Worm (Caenorhabditis elegans) whole organism, mixed stage, embryonic: ENCODE results near the gene Y11D7A.10.

Experiments used
- ceh-39 ChIP-seq: fragments of 150-350 bp; optimal IDR thresholded peaks from 2 replicates; lab custom pipeline; 2014; ENCODE audit warnings: missing biosample characterization, missing genetic modification characterization
- ceh-43 ChIP-seq: fragments of 200-800 bp; sonication (Bioruptor generic); optimal IDR thresholded peaks from 2 replicates; lab custom pipeline; 2018; ENCODE audit warnings: mild to moderate bottlenecking, missing genetic modification characterization, moderate library complexity, missing compliant biosample characterization
- hlh-1 ChIP-seq: fragments of 150-350 bp; optimal IDR thresholded peaks from 2 replicates; lab custom pipeline; 2014; ENCODE audit warnings: missing biosample characterization, missing genetic modification reagents, missing genetic modification characterization
- lin-13 ChIP-seq: fragments of 150-350 bp; optimal IDR thresholded peaks from 2 replicates; lab custom pipeline; 2014; ENCODE audit warnings: missing biosample characterization, missing genetic modification characterization
- lsy-2 ChIP-seq: fragments of 150-350 bp; optimal IDR thresholded peaks from 2 replicates; lab custom pipeline; 2014; ENCODE audit warnings: missing biosample characterization, missing genetic modification characterization
- mab-5 ChIP-seq: fragments of 150-350 bp; optimal IDR thresholded peaks from 2 replicates; lab custom pipeline; 2014; ENCODE audit warnings: missing biosample characterization, missing genetic modification characterization
- mep-1 ChIP-seq: fragments of 150-350 bp; optimal IDR thresholded peaks from 2 replicates; lab custom pipeline; 2017; ENCODE audit warnings: missing biosample characterization, missing genetic modification reagents, missing genetic modification characterization, inconsistent platforms
- mls-2 ChIP-seq: sonication (generic microtip); optimal IDR thresholded peaks from 2 replicates; lab custom pipeline; 2016; ENCODE audit warnings: mild to moderate bottlenecking, missing genetic modification characterization, moderate library complexity, missing compliant biosample characterization
- nhr-12 ChIP-seq: fragments of 150-350 bp; optimal IDR thresholded peaks from 2 replicates; lab custom pipeline; 2014; ENCODE audit warnings: missing biosample characterization, missing genetic modification characterization
- nhr-76 ChIP-seq: sonication (generic microtip); optimal IDR thresholded peaks from 2 replicates; lab custom pipeline; 2017; ENCODE audit warnings: missing biosample characterization, missing genetic modification characterization
- pha-4 ChIP-seq: fragments of 150-350 bp; optimal IDR thresholded peaks from 2 replicates; lab custom pipeline; 2018; ENCODE audit warnings: missing biosample characterization, missing genetic modification reagents, missing genetic modification characterization
- snpc-4 ChIP-seq: fragments of 150-350 bp; optimal IDR thresholded peaks from 2 replicates; lab custom pipeline; 2014; ENCODE audit warnings: missing biosample characterization, missing genetic modification characterization
- unc-62 ChIP-seq: fragments of 150-350 bp; optimal IDR thresholded peaks from 2 replicates; lab custom pipeline; 2014; ENCODE audit warnings: missing biosample characterization, missing genetic modification reagents, missing genetic modification characterization
- ztf-11 ChIP-seq: fragments of 150-350 bp; optimal IDR thresholded peaks from 2 replicates; lab custom pipeline; 2014; ENCODE audit warnings: missing biosample characterization, missing genetic modification characterization

ce11 chrIV:9212121-9212520, 47.4 kb downstream of the Y11D7A.10 start, which contains the start of gene C46C2.6:
- TF ChIP-seq ztf-11 (tag; lab: Kevin White, UChicago) (no peak), lin-13 (tag; lab: Kevin White, UChicago) (no peak), nhr-12 (tag; lab: Kevin White, UChicago) (no peak), mep-1 (tag; lab: Kevin White, UChicago) (no peak), ceh-43 (GFP tag; lab: Kevin White, UChicago) (no peak), nhr-76 (tag; lab: Kevin White, UChicago) (no peak), snpc-4 (tag; lab: Kevin White, UChicago) (no peak), mab-5 (tag; lab: Kevin White, UChicago) (no peak), unc-62 (no peak), lsy-2 (no peak), mls-2 (tag; lab: Kevin White, UChicago) (no peak), hlh-1 (tag; lab: Kevin White, UChicago) (no peak), pha-4 (tag; lab: Kevin White, UChicago) (no peak), ceh-39 (tag; lab: Kevin White, UChicago) (no peak)
